Fruit fly (Drosophila melanogaster) whole organism, embryonic: ENCODE measurements around the gene Wdr33.

Source experiments
- BEAF-32 ChIP-seq: fragments of 200-800 bp; sonication (Bioruptor generic); optimal IDR thresholded peaks from 3 replicates; lab custom pipeline; 2017; ENCODE audit warnings: missing biosample characterization, missing genetic modification characterization, mild to moderate bottlenecking, moderate library complexity, missing genetic modification reagents
- Bgb ChIP-seq: fragments of 200-800 bp; sonication (Bioruptor generic); IDR thresholded peaks from 2 replicates; pipeline ENCODE4 v1.3.6; 2022; ENCODE audit warnings: missing biosample characterization, missing genetic modification characterization; ENCODE audit not compliant: partially characterized antibody
- CG10209 ChIP-seq: fragments of 200-800 bp; sonication (Bioruptor generic); optimal IDR thresholded peaks from 3 replicates; lab custom pipeline; 2017; ENCODE audit warnings: missing biosample characterization, mild to moderate bottlenecking, missing genetic modification characterization, missing genetic modification reagents
- CG10267 ChIP-seq: fragments of 200-800 bp; sonication (Bioruptor generic); optimal IDR thresholded peaks from 2 replicates; lab custom pipeline; 2018; ENCODE audit warnings: missing biosample characterization, mild to moderate bottlenecking, missing genetic modification characterization, moderate library complexity
- CG10431 ChIP-seq: fragments of 200-800 bp; sonication (Bioruptor generic); optimal IDR thresholded peaks from 3 replicates; lab custom pipeline; 2018; ENCODE audit warnings: missing biosample characterization, mild to moderate bottlenecking, missing genetic modification characterization
- CG10565 ChIP-seq: fragments of 200-800 bp; sonication (Bioruptor generic); optimal IDR thresholded peaks from 3 replicates; lab custom pipeline; 2016; ENCODE audit warnings: missing biosample characterization, mild to moderate bottlenecking, missing genetic modification characterization
- CG11504 ChIP-seq: fragments of 200-800 bp; sonication (Bioruptor generic); optimal IDR thresholded peaks from 3 replicates; lab custom pipeline; 2019; ENCODE audit warnings: missing biosample characterization, mild to moderate bottlenecking, missing genetic modification characterization, moderate library complexity
- CG11560 ChIP-seq: fragments of 200-800 bp; sonication (Bioruptor generic); IDR thresholded peaks from 3 replicates; pipeline ENCODE4 v1.3.6; 2022; ENCODE audit warnings: missing biosample characterization, missing genetic modification characterization
- CG12104 ChIP-seq: fragments of 200-800 bp; sonication (Bioruptor generic); optimal IDR thresholded peaks from 3 replicates; lab custom pipeline; 2016; ENCODE audit warnings: missing biosample characterization, missing genetic modification characterization
- CG12769 ChIP-seq: fragments of 200-800 bp; sonication (Bioruptor generic); optimal IDR thresholded peaks from 2 replicates; lab custom pipeline; 2019; ENCODE audit warnings: missing biosample characterization, mild to moderate bottlenecking, missing genetic modification characterization, moderate library complexity
- CG14965 ChIP-seq: fragments of 200-800 bp; sonication (Bioruptor generic); optimal IDR thresholded peaks from 2 replicates; lab custom pipeline; 2016; ENCODE audit warnings: missing biosample characterization, missing genetic modification characterization, borderline replicate concordance
- CG16813 ChIP-seq: fragments of 200-800 bp; sonication (Bioruptor generic); IDR thresholded peaks from 3 replicates; pipeline ENCODE4 v1.3.6; 2022; ENCODE audit warnings: missing biosample characterization, missing genetic modification characterization; ENCODE audit not compliant: partially characterized antibody
- CG17328 ChIP-seq: fragments of 200-800 bp; sonication (Bioruptor generic); IDR thresholded peaks from 2 replicates; pipeline ENCODE4 v1.3.6; 2022; ENCODE audit warnings: missing biosample characterization, missing genetic modification characterization
- CG17802 ChIP-seq: fragments of 200-800 bp; sonication (Bioruptor generic); optimal IDR thresholded peaks from 2 replicates; lab custom pipeline; 2018; ENCODE audit warnings: missing biosample characterization, mild to moderate bottlenecking, missing genetic modification characterization, moderate library complexity
- CG18262 ChIP-seq: fragments of 200-800 bp; optimal IDR thresholded peaks from 3 replicates; lab custom pipeline; 2019; ENCODE audit warnings: missing biosample characterization, mild to moderate bottlenecking, missing genetic modification characterization, moderate library complexity
- CG18476 ChIP-seq: fragments of 200-800 bp; sonication (Bioruptor generic); optimal IDR thresholded peaks from 2 replicates; lab custom pipeline; 2016; ENCODE audit warnings: missing biosample characterization, mild to moderate bottlenecking, missing genetic modification characterization
- CG18599 ChIP-seq: fragments of 200-800 bp; sonication (Bioruptor generic); optimal IDR thresholded peaks from 3 replicates; lab custom pipeline; 2017; ENCODE audit warnings: missing biosample characterization, missing genetic modification characterization, mild to moderate bottlenecking, moderate library complexity, missing genetic modification reagents
- CG3726 ChIP-seq: fragments of 200-800 bp; sonication (Bioruptor generic); IDR thresholded peaks from 3 replicates; pipeline ENCODE4, ENCODE4 v1.3.6; 2022; ENCODE audit warnings: missing biosample characterization, missing genetic modification characterization
- CG4360 ChIP-seq: fragments of 200-800 bp; sonication (Bioruptor generic); IDR thresholded peaks from 2 replicates; pipeline ENCODE4 v1.3.6; 2022; ENCODE audit warnings: missing biosample characterization, missing genetic modification characterization
- CG4820 ChIP-seq: fragments of 200-800 bp; sonication (Bioruptor generic); optimal IDR thresholded peaks from 3 replicates; lab custom pipeline; 2016; ENCODE audit warnings: missing biosample characterization, missing genetic modification characterization
- CG5180 ChIP-seq: fragments of 200-800 bp; sonication (Bioruptor generic); optimal IDR thresholded peaks from 3 replicates; lab custom pipeline; 2017; ENCODE audit warnings: missing biosample characterization, missing genetic modification characterization, mild to moderate bottlenecking, moderate library complexity, missing genetic modification reagents
- CG6791 ChIP-seq: fragments of 200-800 bp; sonication (Bioruptor generic); IDR thresholded peaks from 3 replicates; pipeline ENCODE4 v1.3.6; 2022; ENCODE audit warnings: missing biosample characterization, missing genetic modification characterization; ENCODE audit not compliant: partially characterized antibody
- CG8290 ChIP-seq, 3 experiments: fragments of 200-800 bp; sonication (Bioruptor generic); optimal IDR thresholded peaks; 2 replicates each; lab custom pipeline; 2016 to 2019; ENCODE audit warnings: missing biosample characterization in 3 of 3, missing genetic modification characterization in 3 of 3, mild to moderate bottlenecking in 2 of 3, moderate library complexity in 1 of 3
- Chrac-16 ChIP-seq: fragments of 200-800 bp; sonication (Bioruptor generic); optimal IDR thresholded peaks from 3 replicates; lab custom pipeline; 2016; ENCODE audit warnings: missing biosample characterization, missing genetic modification characterization
- Deaf1 ChIP-seq: fragments of 200-800 bp; optimal IDR thresholded peaks from 3 replicates; lab custom pipeline; 2019; ENCODE audit warnings: missing biosample characterization, mild to moderate bottlenecking, missing genetic modification characterization, moderate library complexity
- H15 ChIP-seq: fragments of 200-800 bp; sonication (Bioruptor generic); IDR thresholded peaks from 3 replicates; pipeline ENCODE4 v1.3.6; 2022; ENCODE audit warnings: missing biosample characterization, missing genetic modification characterization
- Hsf ChIP-seq: fragments of 200-800 bp; sonication (Bioruptor generic); optimal IDR thresholded peaks from 3 replicates; lab custom pipeline; 2016; ENCODE audit warnings: missing biosample characterization, missing genetic modification characterization
- MTF-1 ChIP-seq: fragments of 200-800 bp; sonication (Bioruptor generic); optimal IDR thresholded peaks from 2 replicates; lab custom pipeline; 2018; ENCODE audit warnings: missing biosample characterization, mild to moderate bottlenecking, missing genetic modification characterization, borderline replicate concordance
- Nf-YB ChIP-seq: fragments of 200-800 bp; sonication (Bioruptor generic); optimal IDR thresholded peaks from 3 replicates; lab custom pipeline; 2019; ENCODE audit warnings: missing biosample characterization, mild to moderate bottlenecking, missing genetic modification characterization, moderate library complexity
- Nf-YC ChIP-seq: fragments of 200-800 bp; optimal IDR thresholded peaks from 3 replicates; lab custom pipeline; 2019; ENCODE audit warnings: missing biosample characterization, mild to moderate bottlenecking, missing genetic modification characterization, moderate library complexity
- Xrp1 ChIP-seq: fragments of 200-800 bp; sonication (Bioruptor generic); IDR thresholded peaks from 2 replicates; pipeline ENCODE4 v1.3.6; 2022; ENCODE audit warnings: missing biosample characterization, missing genetic modification characterization
- aop ChIP-seq: fragments of 200-800 bp; sonication (Bioruptor generic); IDR thresholded peaks from 2 replicates; pipeline ENCODE4 v1.3.6; 2022; ENCODE audit warnings: missing biosample characterization, missing genetic modification characterization
- chif ChIP-seq, 2 experiments: fragments of 200-800 bp; sonication (Bioruptor generic); optimal IDR thresholded peaks; 3 replicates each; lab custom pipeline; 2016; ENCODE audit warnings: missing biosample characterization in 2 of 2, missing genetic modification characterization in 2 of 2
- en ChIP-seq: fragments of 200-800 bp; sonication (Bioruptor generic); optimal IDR thresholded peaks from 2 replicates; lab custom pipeline; 2016; ENCODE audit warnings: missing biosample characterization, missing genetic modification characterization
- eyg ChIP-seq: fragments of 200-800 bp; sonication (Bioruptor generic); optimal IDR thresholded peaks from 3 replicates; lab custom pipeline; 2016; ENCODE audit warnings: missing biosample characterization, missing genetic modification characterization
- fd3F ChIP-seq: fragments of 200-800 bp; sonication (Bioruptor generic); optimal IDR thresholded peaks from 2 replicates; lab custom pipeline; 2018; ENCODE audit warnings: missing biosample characterization, mild to moderate bottlenecking, missing genetic modification characterization, moderate library complexity
- her ChIP-seq: fragments of 200-800 bp; sonication (Bioruptor generic); optimal IDR thresholded peaks from 2 replicates; lab custom pipeline; 2016; ENCODE audit warnings: missing biosample characterization, missing genetic modification characterization
- hth ChIP-seq: fragments of >200 bp; optimal IDR thresholded peaks from 2 replicates; lab custom pipeline; 2017; ENCODE audit warnings: inconsistent platforms
- lmd ChIP-seq: fragments of 200-800 bp; sonication (Bioruptor generic); IDR thresholded peaks from 2 replicates; pipeline ENCODE4 v1.3.6; 2022; ENCODE audit warnings: missing biosample characterization, missing genetic modification characterization
- nom ChIP-seq: fragments of 200-800 bp; sonication (Bioruptor generic); optimal IDR thresholded peaks from 2 replicates; lab custom pipeline; 2017; ENCODE audit warnings: missing biosample characterization, missing genetic modification characterization, mild to moderate bottlenecking, moderate library complexity, missing genetic modification reagents
- row ChIP-seq: fragments of 200-800 bp; sonication (Bioruptor generic); IDR thresholded peaks from 3 replicates; pipeline ENCODE4 v1.3.6; 2022; ENCODE audit warnings: missing biosample characterization, missing genetic modification characterization
- sens ChIP-seq: fragments of 200-800 bp; sonication (Bioruptor generic); peaks from one replicate; lab custom pipeline; 2016; ENCODE audit warnings: missing biosample characterization, missing genetic modification characterization
- slbo ChIP-seq: fragments of 200-800 bp; sonication (Bioruptor generic); IDR thresholded peaks from 2 replicates; pipeline ENCODE4 v1.3.6; 2022; ENCODE audit warnings: missing biosample characterization, missing genetic modification characterization
- sr ChIP-seq: fragments of 200-800 bp; sonication (Bioruptor generic); IDR thresholded peaks from 3 replicates; pipeline ENCODE4 v1.3.6; 2022; ENCODE audit warnings: missing biosample characterization, missing genetic modification characterization
- toy ChIP-seq: fragments of 200-800 bp; sonication (Bioruptor generic); IDR thresholded peaks from 2 replicates; pipeline ENCODE4 v1.3.6; 2022; ENCODE audit warnings: missing biosample characterization, missing genetic modification characterization
- wdn ChIP-seq: fragments of 200-800 bp; sonication (Bioruptor generic); IDR thresholded peaks from 2 replicates; pipeline ENCODE4 v1.3.6; 2022; ENCODE audit warnings: missing biosample characterization, missing genetic modification characterization
- zen ChIP-seq: fragments of 200-800 bp; sonication (Bioruptor generic); optimal IDR thresholded peaks from 3 replicates; lab custom pipeline; 2018; ENCODE audit warnings: missing biosample characterization, mild to moderate bottlenecking, missing genetic modification characterization, moderate library complexity
- zf30C ChIP-seq: fragments of 200-800 bp; sonication (Bioruptor generic); optimal IDR thresholded peaks from 3 replicates; lab custom pipeline; 2018; ENCODE audit warnings: missing biosample characterization, mild to moderate bottlenecking, missing genetic modification characterization

Wdr33 gene

DNA sequence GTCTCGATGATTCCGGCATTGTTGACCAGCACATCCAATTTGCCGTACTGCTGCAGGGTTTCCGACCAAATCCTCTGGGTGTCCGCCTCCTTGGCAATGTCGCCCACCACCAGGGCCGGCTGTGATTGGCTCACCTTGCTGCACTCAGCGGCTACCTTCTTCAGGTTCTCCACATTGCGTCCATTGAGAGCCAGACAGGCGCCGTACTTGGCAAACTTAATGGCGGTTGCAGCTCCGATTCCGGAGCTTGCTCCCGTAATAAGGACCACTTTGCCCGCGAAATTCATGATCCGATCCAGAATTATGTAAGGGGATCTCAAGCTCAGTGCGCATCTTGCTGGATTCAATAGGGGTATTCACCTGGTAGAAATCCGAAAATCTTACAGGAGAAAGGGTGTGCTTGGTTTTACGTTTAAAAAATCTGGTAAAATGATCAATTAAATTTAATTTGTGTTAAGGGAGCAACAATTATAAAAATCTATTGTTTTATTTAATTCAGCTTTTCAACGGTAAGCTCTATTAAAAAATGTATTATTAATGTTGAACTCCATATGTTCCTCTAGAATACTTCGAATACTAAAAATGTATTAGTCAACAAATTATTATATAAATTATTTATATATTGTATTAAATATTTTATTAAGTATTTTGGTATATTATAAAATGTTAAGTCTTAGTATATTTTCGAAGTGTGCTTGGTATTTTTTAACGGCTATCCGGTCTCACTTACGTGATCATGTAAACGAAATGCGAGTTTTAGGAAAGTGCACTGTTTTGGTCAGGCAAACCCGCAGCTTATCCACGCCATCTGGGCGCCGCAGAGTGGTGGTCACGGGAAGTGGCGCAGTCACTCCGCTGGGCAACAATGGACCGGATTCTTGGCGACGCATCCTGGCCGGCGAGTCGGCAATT, 23.7 kb upstream of the Wdr33 start, which contains the start of the genes CG31548 and CG12170 (continued):
- TF ChIP-seq CG10209 (GFP tag; lab: Kevin White, UChicago), result no peak
- peak; percentile 93 for TF ChIP-seq sens (GFP tag; lab: Kevin White, UChicago)
- peak; percentile 34 for TF ChIP-seq CG18476
- TF ChIP-seq CG11504 (tag; lab: Kevin White, UChicago), result no peak
- no peak for TF ChIP-seq hth (lab: Kevin White, UChicago)
- TF ChIP-seq sr, result no peak
- TF ChIP-seq eyg, result no peak
- TF ChIP-seq BEAF-32 (GFP tag; lab: Kevin White, UChicago), result no peak
- TF ChIP-seq Chrac-16 (GFP tag; lab: Kevin White, UChicago), result peak; percentile 39
- no peak for TF ChIP-seq CG17802 (tag; lab: Kevin White, UChicago)
- TF ChIP-seq Nf-YB (GFP tag; lab: Kevin White, UChicago), result peak; percentile 46
- TF ChIP-seq CG4820 (GFP tag; lab: Kevin White, UChicago), result peak; percentile 31
- peak; percentile 19; the same call in 1 of the 3 replicates for TF ChIP-seq CG3726 (GFP tag; lab: Robert Waterston, UW)
- TF ChIP-seq aop (GFP tag; lab: Robert Waterston, UW), result no peak
- TF ChIP-seq toy (GFP tag; lab: Robert Waterston, UW), result no peak
- no peak for TF ChIP-seq CG14965 (GFP tag; lab: Kevin White, UChicago)
- TF ChIP-seq Xrp1 (GFP tag; lab: Robert Waterston, UW), result no peak
- TF ChIP-seq CG18599 (GFP tag; lab: Kevin White, UChicago), result no peak
- TF ChIP-seq CG4360 (GFP tag; lab: Robert Waterston, UW), result no peak
- TF ChIP-seq slbo (GFP tag; lab: Robert Waterston, UW), result peak; percentile 24; the same call in 1 of the 2 replicates
- TF ChIP-seq CG17328 (GFP tag; lab: Robert Waterston, UW), result peak; percentile 64
- no peak for TF ChIP-seq wdn
- no peak for TF ChIP-seq CG16813 (GFP tag; lab: Robert Waterston, UW)
- peak; percentile 42 for TF ChIP-seq her (GFP tag; lab: Kevin White, UChicago)
- TF ChIP-seq Hsf (GFP tag; lab: Kevin White, UChicago), result peak; percentile 27
- peak; percentile 62 for TF ChIP-seq CG10267 (tag; lab: Kevin White, UChicago)
- no peak for TF ChIP-seq lmd (GFP tag; lab: Robert Waterston, UW)
- peak; percentile 11 for TF ChIP-seq fd3F (GFP tag; lab: Kevin White, UChicago)
- TF ChIP-seq CG5180, result no peak
- no peak for TF ChIP-seq H15 (GFP tag; lab: Robert Waterston, UW)
- TF ChIP-seq CG12104, result no peak
- no peak for TF ChIP-seq CG6791
- no peak for TF ChIP-seq Deaf1 (tag; lab: Kevin White, UChicago)
- peak; percentile 15 for TF ChIP-seq zen (tag; lab: Kevin White, UChicago)
- TF ChIP-seq chif (GFP tag; optimal IDR thresholded peaks at IDR 0.05; lab: Kevin White, UChicago), result peak in 1 of 2 experiments; percentile 41
- peak; percentile 92 for TF ChIP-seq CG10431 (GFP tag; lab: Kevin White, UChicago)
- TF ChIP-seq CG8290 (GFP tag; optimal IDR thresholded peaks at IDR 0.05; lab: Kevin White, UChicago), result no peak
- no peak for TF ChIP-seq CG8290 (tag; optimal IDR thresholded peaks at IDR 0.05; lab: Kevin White, UChicago)
- TF ChIP-seq CG11560 (tag; lab: Robert Waterston, UW), result no peak
- TF ChIP-seq CG18262 (tag; lab: Kevin White, UChicago), result peak; percentile 72
- TF ChIP-seq MTF-1 (GFP tag; lab: Kevin White, UChicago), result no peak
- TF ChIP-seq en (GFP tag; lab: Kevin White, UChicago), result no peak
- no peak for TF ChIP-seq zf30C (GFP tag; lab: Kevin White, UChicago)
- peak; percentile 62; the same call in 2 of the 3 replicates for TF ChIP-seq row (GFP tag; lab: Robert Waterston, UW)
- no peak for TF ChIP-seq Bgb (GFP tag; lab: Robert Waterston, UW)
- TF ChIP-seq CG12769 (tag; lab: Kevin White, UChicago), result no peak
- TF ChIP-seq Nf-YC, result no peak
- no peak for TF ChIP-seq nom (GFP tag; lab: Kevin White, UChicago)
- no peak for TF ChIP-seq CG10565 (GFP tag; lab: Kevin White, UChicago)
